Fruit fly (Drosophila melanogaster) whole organism, wandering third instar larva: ENCODE data around the gene Mst89B.

Source experiments
- Abd-B ChIP-seq: fragments of >200 bp; optimal IDR thresholded peaks from 2 replicates; lab custom pipeline; 2017; ENCODE audit warnings: missing biosample characterization, missing genetic modification characterization
- CG9705 ChIP-seq: fragments of 200-800 bp; sonication (Bioruptor generic); optimal IDR thresholded peaks from 2 replicates; lab custom pipeline; 2018; ENCODE audit warnings: missing biosample characterization, mild to moderate bottlenecking, missing genetic modification characterization
- h ChIP-seq: fragments of 200-800 bp; sonication (Bioruptor generic); optimal IDR thresholded peaks from 3 replicates; lab custom pipeline; 2016; ENCODE audit warnings: missing biosample characterization, mild to moderate bottlenecking, missing genetic modification characterization
- jim ChIP-seq: fragments of 175-275, 200-325 bp; sonication (Bioruptor generic); optimal IDR thresholded peaks from 2 replicates; lab custom pipeline; 2016; ENCODE audit warnings: missing biosample characterization, mild to moderate bottlenecking, missing genetic modification characterization
- lola ChIP-seq: fragments of >200 bp; optimal IDR thresholded peaks from 2 replicates; lab custom pipeline; 2017; ENCODE audit warnings: missing biosample characterization, missing genetic modification characterization
- pan ChIP-seq: fragments of >200 bp; optimal IDR thresholded peaks from 2 replicates; lab custom pipeline; 2017
- rgr ChIP-seq: fragments of 200-800 bp; sonication (Bioruptor generic); optimal IDR thresholded peaks from 3 replicates; lab custom pipeline; 2016; ENCODE audit warnings: missing biosample characterization, mild to moderate bottlenecking, missing genetic modification characterization
- sage ChIP-seq: fragments of 200-800 bp; sonication (Bioruptor generic); optimal IDR thresholded peaks from 2 replicates; lab custom pipeline; 2016; ENCODE audit warnings: missing biosample characterization, mild to moderate bottlenecking, missing genetic modification characterization

- TF ChIP-seq rgr (GFP tag; lab: Kevin White, UChicago) (peak; percentile 58), CG9705 (GFP tag; lab: Kevin White, UChicago) (peak; percentile 13), pan (no peak), sage (GFP tag; lab: Kevin White, UChicago) (no peak), jim (GFP tag; lab: Kevin White, UChicago) (no peak), h (no peak), Abd-B (no peak), lola (GFP tag; lab: Kevin White, UChicago) (no peak)
Measured at dm6 chr3R:16260385-16261169, 6.2 kb upstream of the Mst89B start.
